Worm (Caenorhabditis elegans) whole organism, L4/young adult: ENCODE measurements around the gene jmjd-3.3.

Experiments used
- W03F9.2 ChIP-seq: fragments of 150-350 bp; optimal IDR thresholded peaks from 2 replicates; lab custom pipeline; 2014; ENCODE audit warnings: missing biosample characterization, missing genetic modification characterization
- dao-5 ChIP-seq: sonication (generic microtip); optimal IDR thresholded peaks from 2 replicates; lab custom pipeline; 2016; ENCODE audit warnings: missing genotype, missing genetic modification characterization, moderate library complexity, missing compliant biosample characterization
- him-1 ChIP-seq: sonication (generic microtip); optimal IDR thresholded peaks from 2 replicates; lab custom pipeline; 2016; ENCODE audit warnings: missing genotype, missing genetic modification reagents, missing genetic modification characterization, missing compliant biosample characterization

ce11 chrX:13462519-13462918 lies 26.3 kb downstream of the jmjd-3.3 start, which contains the start of gene F02D10.3:
- TF ChIP-seq him-1: no peak
- TF ChIP-seq dao-5 (tag; lab: Kevin White, UChicago): no peak
- no peak for TF ChIP-seq W03F9.2 (tag; lab: Kevin White, UChicago)
